Fruit fly (Drosophila melanogaster) whole organism, embryonic: Measurements from ENCODE around the gene CG31125.

Experiments used
- ATbp ChIP-seq: fragments of 200-800 bp; sonication (Bioruptor generic); optimal IDR thresholded peaks from 2 replicates; lab custom pipeline; 2017; ENCODE audit warnings: missing biosample characterization, mild to moderate bottlenecking, missing genetic modification characterization, missing genetic modification reagents
- Bdp1 ChIP-seq: fragments of 200-800 bp; sonication (Bioruptor generic); optimal IDR thresholded peaks from 3 replicates; lab custom pipeline; 2016; ENCODE audit warnings: missing biosample characterization, missing genetic modification characterization
- CG11696 ChIP-seq: fragments of 200-800 bp; sonication (Bioruptor generic); IDR thresholded peaks from 2 replicates; pipeline ENCODE4 v1.3.6; 2022; ENCODE audit warnings: missing biosample characterization, missing genetic modification characterization
- CG12219 ChIP-seq: fragments of 200-800 bp; sonication (Bioruptor generic); optimal IDR thresholded peaks from 3 replicates; lab custom pipeline; 2018; ENCODE audit warnings: missing biosample characterization, mild to moderate bottlenecking, missing genetic modification characterization
- CG15601 ChIP-seq: fragments of 200-800 bp; sonication (Bioruptor generic); optimal IDR thresholded peaks from 3 replicates; lab custom pipeline; 2019; ENCODE audit warnings: missing biosample characterization, mild to moderate bottlenecking, missing genetic modification characterization, moderate library complexity
- CG16815 ChIP-seq: fragments of 200-800 bp; sonication (Bioruptor generic); optimal IDR thresholded peaks from 3 replicates; lab custom pipeline; 2017; ENCODE audit warnings: missing biosample characterization, mild to moderate bottlenecking, missing genetic modification characterization
- CG16863 ChIP-seq: fragments of 200-800 bp; sonication (Bioruptor generic); optimal IDR thresholded peaks from 3 replicates; lab custom pipeline; 2016; ENCODE audit warnings: missing biosample characterization, missing genetic modification characterization
- CG2116 ChIP-seq: fragments of 200-800 bp; sonication (Bioruptor generic); optimal IDR thresholded peaks from 3 replicates; lab custom pipeline; 2018; ENCODE audit warnings: missing biosample characterization, mild to moderate bottlenecking, missing genetic modification characterization
- CG31365 ChIP-seq: fragments of 200-800 bp; sonication (Bioruptor generic); optimal IDR thresholded peaks from 2 replicates; lab custom pipeline; 2018; ENCODE audit warnings: missing biosample characterization, mild to moderate bottlenecking, missing genetic modification characterization
- CG34422 ChIP-seq: fragments of 200-800 bp; sonication (Bioruptor generic); IDR thresholded peaks from 3 replicates; pipeline ENCODE4 v1.3.6; 2022; ENCODE audit warnings: missing biosample characterization, missing genetic modification characterization
- CG42726 ChIP-seq: fragments of 200-800 bp; sonication (Bioruptor generic); IDR thresholded peaks from 2 replicates; pipeline ENCODE4 v1.3.6; 2022; ENCODE audit warnings: missing biosample characterization, missing genetic modification characterization; ENCODE audit not compliant: partially characterized antibody
- CG4424 ChIP-seq: fragments of 200-800 bp; sonication (Bioruptor generic); optimal IDR thresholded peaks from 3 replicates; lab custom pipeline; 2016; ENCODE audit warnings: missing biosample characterization, missing genetic modification characterization
- CG4820 ChIP-seq: fragments of 200-800 bp; sonication (Bioruptor generic); optimal IDR thresholded peaks from 3 replicates; lab custom pipeline; 2016; ENCODE audit warnings: missing biosample characterization, missing genetic modification characterization
- CG7786 ChIP-seq: fragments of 200-800 bp; sonication (Bioruptor generic); optimal IDR thresholded peaks from 2 replicates; lab custom pipeline; 2016; ENCODE audit warnings: missing biosample characterization, missing genetic modification characterization
- CG7928 ChIP-seq: fragments of 200-800 bp; sonication (Bioruptor generic); optimal IDR thresholded peaks from 2 replicates; lab custom pipeline; 2017; ENCODE audit warnings: missing biosample characterization, mild to moderate bottlenecking, missing genetic modification characterization
- CG9932 ChIP-seq: fragments of 200-800 bp; sonication (Bioruptor generic); IDR thresholded peaks from 2 replicates; pipeline ENCODE4 v1.3.6; 2022; ENCODE audit warnings: missing biosample characterization, missing genetic modification characterization
- CHES-1-like ChIP-seq: fragments of 200-800 bp; sonication (Bioruptor generic); optimal IDR thresholded peaks from 2 replicates; lab custom pipeline; 2016; ENCODE audit warnings: missing biosample characterization, missing genetic modification characterization
- D19B ChIP-seq: fragments of 200-800 bp; sonication (Bioruptor generic); optimal IDR thresholded peaks from 2 replicates; lab custom pipeline; 2017; ENCODE audit warnings: missing biosample characterization, mild to moderate bottlenecking, missing genetic modification characterization
- Deaf1 ChIP-seq: fragments of 200-800 bp; optimal IDR thresholded peaks from 3 replicates; lab custom pipeline; 2019; ENCODE audit warnings: missing biosample characterization, mild to moderate bottlenecking, missing genetic modification characterization, moderate library complexity
- Dref ChIP-seq: fragments of 200-800 bp; sonication (Bioruptor generic); IDR thresholded peaks from 2 replicates; pipeline ENCODE4 v1.3.6; 2022; ENCODE audit warnings: missing biosample characterization, missing genetic modification characterization
- Elba2 ChIP-seq: fragments of 200-800 bp; sonication (Bioruptor generic); optimal IDR thresholded peaks from 3 replicates; lab custom pipeline; 2016; ENCODE audit warnings: missing biosample characterization, missing genetic modification characterization
- HLHmδ ChIP-seq: fragments of 200-800 bp; sonication (Bioruptor generic); optimal IDR thresholded peaks from 2 replicates; lab custom pipeline; 2018; ENCODE audit warnings: missing biosample characterization, mild to moderate bottlenecking, missing genetic modification characterization, moderate library complexity
- Lhr ChIP-seq: fragments of 200-800 bp; sonication (Bioruptor generic); optimal IDR thresholded peaks from 3 replicates; lab custom pipeline; 2017; ENCODE audit warnings: mild to moderate bottlenecking, missing biosample characterization, missing genetic modification reagents, missing genetic modification characterization
- Lpt ChIP-seq: fragments of >200 bp; optimal IDR thresholded peaks from 2 replicates; lab custom pipeline; 2018; ENCODE audit warnings: missing biosample characterization, missing genetic modification characterization
- Mes4 ChIP-seq: fragments of 200-800 bp; sonication (Bioruptor generic); optimal IDR thresholded peaks from 2 replicates; lab custom pipeline; 2016; ENCODE audit warnings: missing biosample characterization, missing genetic modification characterization
- NK7.1 ChIP-seq: fragments of 200-800 bp; sonication (Bioruptor generic); optimal IDR thresholded peaks from 3 replicates; lab custom pipeline; 2016; ENCODE audit warnings: missing biosample characterization, missing genetic modification characterization
- Oaz ChIP-seq: fragments of 200-800 bp; sonication (Bioruptor generic); IDR thresholded peaks from 2 replicates; pipeline ENCODE4 v1.3.6; 2022; ENCODE audit warnings: missing biosample characterization, missing genetic modification characterization
- Ptx1 ChIP-seq: fragments of 200-800 bp; sonication (Bioruptor generic); IDR thresholded peaks from 2 replicates; pipeline ENCODE4 v1.3.6; 2022; ENCODE audit warnings: missing biosample characterization, missing genetic modification characterization
- Sin3A ChIP-seq: fragments of >200 bp; optimal IDR thresholded peaks from 2 replicates; lab custom pipeline; 2018
- Sry-β ChIP-seq: fragments of 200-800 bp; sonication (Bioruptor generic); optimal IDR thresholded peaks from 2 replicates; lab custom pipeline; 2018; ENCODE audit warnings: missing biosample characterization, mild to moderate bottlenecking, missing genetic modification characterization, moderate library complexity
- Usf ChIP-seq: fragments of 200-800 bp; sonication (Bioruptor generic); optimal IDR thresholded peaks from 2 replicates; lab custom pipeline; 2017; ENCODE audit warnings: missing genotype, missing biosample characterization, missing genetic modification characterization
- bab2 ChIP-seq: fragments of 200-800 bp; sonication (Bioruptor generic); optimal IDR thresholded peaks from 2 replicates; lab custom pipeline; 2016; ENCODE audit warnings: missing biosample characterization, missing genetic modification characterization
- ci ChIP-seq: fragments of 200-800 bp; sonication (Bioruptor generic); IDR thresholded peaks from 3 replicates; pipeline ENCODE4 v1.3.6; 2022; ENCODE audit warnings: missing biosample characterization, missing genetic modification characterization
- corto ChIP-seq: fragments of 200-800 bp; sonication (Bioruptor generic); optimal IDR thresholded peaks from 2 replicates; lab custom pipeline; 2016; ENCODE audit warnings: missing biosample characterization, mild to moderate bottlenecking, missing genetic modification characterization, moderate library complexity
- danr ChIP-seq: fragments of 200-800 bp; sonication (Bioruptor generic); IDR thresholded peaks from 2 replicates; pipeline ENCODE4 v1.3.6; 2022; ENCODE audit warnings: missing biosample characterization, missing genetic modification characterization
- dmrt99B ChIP-seq: fragments of 200-800 bp; sonication (Bioruptor generic); optimal IDR thresholded peaks from 2 replicates; lab custom pipeline; 2018; ENCODE audit warnings: missing biosample characterization, mild to moderate bottlenecking, missing genetic modification characterization, moderate library complexity
- grau ChIP-seq: fragments of 200-800 bp; optimal IDR thresholded peaks from 3 replicates; lab custom pipeline; 2019; ENCODE audit warnings: missing biosample characterization, mild to moderate bottlenecking, missing genetic modification characterization, moderate library complexity
- hbn ChIP-seq: fragments of 200-800 bp; sonication (Bioruptor generic); IDR thresholded peaks from 2 replicates; pipeline ENCODE4 v1.3.6; 2022; ENCODE audit warnings: missing biosample characterization, missing genetic modification characterization; ENCODE audit not compliant: partially characterized antibody
- her ChIP-seq: fragments of 200-800 bp; sonication (Bioruptor generic); optimal IDR thresholded peaks from 2 replicates; lab custom pipeline; 2016; ENCODE audit warnings: missing biosample characterization, missing genetic modification characterization
- hkb ChIP-seq, 2 experiments: fragments of 200-800 bp in 1 of 2; fragments of >200 bp in 1 of 2; sonication (Bioruptor generic) in 1 of 2; IDR thresholded peaks in 1 of 2; optimal IDR thresholded peaks in 1 of 2; 2 replicates each; pipeline versions ENCODE4 v1.3.6 to Lab custom; 2017 to 2022; ENCODE audit warnings: missing biosample characterization in 1 of 2, missing genetic modification characterization in 1 of 2
- kah ChIP-seq: fragments of 200-800 bp; sonication (Bioruptor generic); optimal IDR thresholded peaks from 2 replicates; lab custom pipeline; 2018; ENCODE audit warnings: missing biosample characterization, mild to moderate bottlenecking, missing genetic modification characterization
- lov ChIP-seq, 2 experiments: fragments of 200-800 bp in 1 of 2; fragments of >200 bp in 1 of 2; sonication (Bioruptor generic) in 1 of 2; IDR thresholded peaks in 1 of 2; optimal IDR thresholded peaks in 1 of 2; 2 replicates in 1 of 2; 3 replicates in 1 of 2; pipeline versions ENCODE4 v1.3.6 to Lab custom; 2017 to 2022; ENCODE audit warnings: missing biosample characterization in 1 of 2, missing genetic modification characterization in 1 of 2
- luna ChIP-seq: fragments of 200-800 bp; sonication (Bioruptor generic); optimal IDR thresholded peaks from 2 replicates; lab custom pipeline; 2016; ENCODE audit warnings: missing biosample characterization, missing genetic modification characterization
- mld ChIP-seq: fragments of 200-800 bp; sonication (Bioruptor generic); IDR thresholded peaks from 3 replicates; pipeline ENCODE4 v1.3.6; 2022; ENCODE audit warnings: missing biosample characterization, missing genetic modification characterization; ENCODE audit not compliant: partially characterized antibody
- nerfin-1 ChIP-seq: fragments of 200-800 bp; sonication (Bioruptor generic); optimal IDR thresholded peaks from 3 replicates; lab custom pipeline; 2019; ENCODE audit warnings: missing biosample characterization, mild to moderate bottlenecking, missing genetic modification characterization, moderate library complexity
- odd ChIP-seq: fragments of 200-800 bp; sonication (Bioruptor generic); optimal IDR thresholded peaks from 2 replicates; lab custom pipeline; 2017; ENCODE audit warnings: missing biosample characterization, mild to moderate bottlenecking, missing genetic modification characterization
- ranshi ChIP-seq: fragments of 200-800 bp; sonication (Bioruptor generic); IDR thresholded peaks from 2 replicates; pipeline ENCODE4 v1.3.6; 2022; ENCODE audit warnings: missing biosample characterization, missing genetic modification characterization
- ssp ChIP-seq: fragments of 200-800 bp; sonication (Bioruptor generic); IDR thresholded peaks from 2 replicates; pipeline ENCODE4 v1.3.6; 2022; ENCODE audit warnings: missing biosample characterization, missing genetic modification characterization
- tx ChIP-seq: fragments of 200-800 bp; sonication (Bioruptor generic); optimal IDR thresholded peaks from 2 replicates; lab custom pipeline; 2016; ENCODE audit warnings: missing biosample characterization, missing genetic modification characterization
- z ChIP-seq: fragments of 200-800 bp; sonication (Bioruptor generic); IDR thresholded peaks from 3 replicates; pipeline ENCODE4 v1.3.6; 2022; ENCODE audit warnings: missing biosample characterization, missing genetic modification characterization
- zfh1 ChIP-seq: fragments of 200-800 bp; sonication (Bioruptor generic); IDR thresholded peaks from 3 replicates; pipeline ENCODE4 v1.3.6; 2022; ENCODE audit warnings: missing biosample characterization, missing genetic modification characterization

Gene CG31125

dm6 chr3R:24625517-24625925 is 29.1 kb downstream of the CG31125 start, which contains the start of the genes Syx18 and atl (continued):
- TF ChIP-seq NK7.1 (GFP tag; lab: Kevin White, UChicago), result no peak
- no peak for TF ChIP-seq Mes4 (GFP tag; lab: Kevin White, UChicago)
- TF ChIP-seq ATbp, result no peak
- no peak for TF ChIP-seq bab2 (GFP tag; lab: Kevin White, UChicago)
- TF ChIP-seq grau, result peak; percentile 33
- TF ChIP-seq hkb (optimal IDR thresholded peaks at IDR 0.05; lab: Kevin White, UChicago), result no peak
- TF ChIP-seq hkb (GFP tag; IDR thresholded peaks at IDR 0.05; lab: Robert Waterston, UW), result no peak
- no peak for TF ChIP-seq tx (GFP tag; lab: Kevin White, UChicago)
- TF ChIP-seq CG9932, result peak; percentile 42; the same call in 1 of the 2 replicates
- TF ChIP-seq HLHmδ (GFP tag; lab: Kevin White, UChicago), result no peak
- no peak for TF ChIP-seq CG16863
- no peak for TF ChIP-seq D19B (GFP tag; lab: Kevin White, UChicago)
- TF ChIP-seq CG4424 (GFP tag; lab: Kevin White, UChicago), result no peak
- TF ChIP-seq Lhr (GFP tag; lab: Kevin White, UChicago), result peak; percentile 72
- TF ChIP-seq z, result no peak
- TF ChIP-seq kah (GFP tag; lab: Kevin White, UChicago), result no peak
- no peak for TF ChIP-seq CG42726 (GFP tag; lab: Robert Waterston, UW)
- peak; percentile 60 for TF ChIP-seq Sry-β (GFP tag; lab: Kevin White, UChicago)
- TF ChIP-seq ci, result peak; percentile 36; the same call in 2 of the 3 replicates
- TF ChIP-seq Bdp1, result no peak
- TF ChIP-seq CG34422 (GFP tag; lab: Robert Waterston, UW), result peak; percentile 36; the same call in 1 of the 3 replicates
- TF ChIP-seq danr (GFP tag; lab: Robert Waterston, UW), result no peak
- TF ChIP-seq mld, result peak; percentile 59; the same call in 1 of the 3 replicates
- TF ChIP-seq ssp (GFP tag; lab: Robert Waterston, UW), result no peak
- peak; percentile 36; the same call in 1 of the 2 replicates for TF ChIP-seq hbn (GFP tag; lab: Robert Waterston, UW)
- no peak for TF ChIP-seq CG11696 (GFP tag; lab: Robert Waterston, UW)
- TF ChIP-seq CG16815 (GFP tag; lab: Kevin White, UChicago), result no peak
- TF ChIP-seq Lpt, result no peak
- peak; percentile 18 for TF ChIP-seq CG15601 (tag; lab: Kevin White, UChicago)
- peak; percentile 82 for TF ChIP-seq Dref (GFP tag; lab: Robert Waterston, UW)
- TF ChIP-seq CG4820 (GFP tag; lab: Kevin White, UChicago), result no peak
- TF ChIP-seq luna (GFP tag; lab: Kevin White, UChicago), result peak; percentile 20
- TF ChIP-seq Deaf1 (tag; lab: Kevin White, UChicago), result no peak
- no peak for TF ChIP-seq Usf (GFP tag; lab: Kevin White, UChicago)
- no peak for TF ChIP-seq lov (optimal IDR thresholded peaks at IDR 0.05; lab: Kevin White, UChicago)
- TF ChIP-seq lov (GFP tag; IDR thresholded peaks at IDR 0.05; lab: Robert Waterston, UW), result no peak
- no peak for TF ChIP-seq Ptx1 (GFP tag; lab: Robert Waterston, UW)
- no peak for TF ChIP-seq her (GFP tag; lab: Kevin White, UChicago)
- TF ChIP-seq CG7786, result no peak
- peak; percentile 35 for TF ChIP-seq CG2116 (GFP tag; lab: Kevin White, UChicago)
- TF ChIP-seq ranshi (GFP tag; lab: Robert Waterston, UW), result no peak
- no peak for TF ChIP-seq Oaz (GFP tag; lab: Robert Waterston, UW)
- no peak for TF ChIP-seq corto (GFP tag; lab: Kevin White, UChicago)
- no peak for TF ChIP-seq zfh1 (GFP tag; lab: Robert Waterston, UW)
- peak; percentile 8 for TF ChIP-seq CHES-1-like (GFP tag; lab: Kevin White, UChicago)
- TF ChIP-seq nerfin-1, result no peak
- no peak for TF ChIP-seq odd (GFP tag; lab: Kevin White, UChicago)
- TF ChIP-seq CG7928 (GFP tag; lab: Kevin White, UChicago), result peak; percentile 24
- TF ChIP-seq dmrt99B (tag; lab: Kevin White, UChicago), result no peak
- no peak for TF ChIP-seq CG12219 (GFP tag; lab: Kevin White, UChicago)
- TF ChIP-seq CG31365 (tag; lab: Kevin White, UChicago), result no peak
- peak; percentile 78 for TF ChIP-seq Sin3A
- no peak for TF ChIP-seq Elba2 (GFP tag; lab: Kevin White, UChicago)
